Fruit fly (Drosophila melanogaster) whole organism, embryonic: ENCODE measurements around the gene msd1.
A peak's percentile ranks its signal among the peaks of the same experiment; 100 is the strongest.

Source experiments
- Abd-B ChIP-seq: fragments of 200-800 bp; sonication (Bioruptor generic); optimal IDR thresholded peaks from 2 replicates; lab custom pipeline; 2018; ENCODE audit warnings: missing biosample characterization, mild to moderate bottlenecking, missing genetic modification characterization, moderate library complexity
- BtbVII ChIP-seq: fragments of 200-800 bp; sonication (Bioruptor generic); optimal IDR thresholded peaks from 3 replicates; lab custom pipeline; 2017; ENCODE audit warnings: missing biosample characterization, mild to moderate bottlenecking, missing genetic modification characterization
- Bteb2 ChIP-seq: fragments of 200-800 bp; sonication (Bioruptor generic); optimal IDR thresholded peaks from 2 replicates; lab custom pipeline; 2016; ENCODE audit warnings: missing biosample characterization, missing genetic modification characterization
- CG11456 ChIP-seq: fragments of 200-800 bp; sonication (Bioruptor generic); IDR thresholded peaks from 3 replicates; pipeline ENCODE4 v1.3.6; 2022; ENCODE audit warnings: missing biosample characterization, missing genetic modification characterization
- CG1233 ChIP-seq: fragments of 200-800 bp; sonication (Bioruptor generic); optimal IDR thresholded peaks from 4 replicates; lab custom pipeline; 2018; ENCODE audit warnings: missing biosample characterization, mild to moderate bottlenecking, missing genetic modification characterization
- CG13123 ChIP-seq: fragments of 200-800 bp; sonication (Bioruptor generic); optimal IDR thresholded peaks from 2 replicates; lab custom pipeline; 2016; ENCODE audit warnings: missing biosample characterization, missing genetic modification characterization
- CG14441 ChIP-seq: fragments of 200-800 bp; sonication (Bioruptor generic); IDR thresholded peaks from 2 replicates; pipeline ENCODE4 v1.3.6; 2022; ENCODE audit warnings: missing biosample characterization, missing genetic modification characterization
- CG14965 ChIP-seq: fragments of 200-800 bp; sonication (Bioruptor generic); optimal IDR thresholded peaks from 2 replicates; lab custom pipeline; 2016; ENCODE audit warnings: missing biosample characterization, missing genetic modification characterization, borderline replicate concordance
- CG1529 ChIP-seq: fragments of 200-800 bp; sonication (Bioruptor generic); optimal IDR thresholded peaks from 3 replicates; lab custom pipeline; 2018; ENCODE audit warnings: missing biosample characterization, missing genetic modification characterization
- CG16813 ChIP-seq: fragments of 200-800 bp; sonication (Bioruptor generic); IDR thresholded peaks from 3 replicates; pipeline ENCODE4 v1.3.6; 2022; ENCODE audit warnings: missing biosample characterization, missing genetic modification characterization; ENCODE audit not compliant: partially characterized antibody
- CG18619 ChIP-seq: fragments of 200-800 bp; sonication (Bioruptor generic); optimal IDR thresholded peaks from 3 replicates; lab custom pipeline; 2017; ENCODE audit warnings: missing biosample characterization, mild to moderate bottlenecking, missing genetic modification characterization
- CG34422 ChIP-seq: fragments of 200-800 bp; sonication (Bioruptor generic); IDR thresholded peaks from 3 replicates; pipeline ENCODE4 v1.3.6; 2022; ENCODE audit warnings: missing biosample characterization, missing genetic modification characterization
- CG4360 ChIP-seq: fragments of 200-800 bp; sonication (Bioruptor generic); IDR thresholded peaks from 2 replicates; pipeline ENCODE4 v1.3.6; 2022; ENCODE audit warnings: missing biosample characterization, missing genetic modification characterization
- CG6654 ChIP-seq: fragments of 200-800 bp; sonication (Bioruptor generic); optimal IDR thresholded peaks from 2 replicates; lab custom pipeline; 2017; ENCODE audit warnings: missing biosample characterization, mild to moderate bottlenecking, missing genetic modification characterization
- CG6854 ChIP-seq: fragments of 200-800 bp; sonication (Bioruptor generic); optimal IDR thresholded peaks from 3 replicates; lab custom pipeline; 2017; ENCODE audit warnings: missing biosample characterization, mild to moderate bottlenecking, missing genetic modification characterization
- CG8478 ChIP-seq: fragments of >200 bp; optimal IDR thresholded peaks from 2 replicates; lab custom pipeline; 2018
- CG9727 ChIP-seq: fragments of 200-800 bp; sonication (Bioruptor generic); optimal IDR thresholded peaks from 3 replicates; lab custom pipeline; 2017; ENCODE audit warnings: missing biosample characterization, mild to moderate bottlenecking, missing genetic modification characterization
- CG9817 ChIP-seq: fragments of 200-800 bp; sonication (Bioruptor generic); optimal IDR thresholded peaks from 2 replicates; lab custom pipeline; 2018; ENCODE audit warnings: missing biosample characterization, mild to moderate bottlenecking, missing genetic modification characterization, moderate library complexity
- D19B ChIP-seq: fragments of 200-800 bp; sonication (Bioruptor generic); optimal IDR thresholded peaks from 2 replicates; lab custom pipeline; 2017; ENCODE audit warnings: missing biosample characterization, mild to moderate bottlenecking, missing genetic modification characterization
- Dfd ChIP-seq, 2 experiments: fragments of >200 bp; optimal IDR thresholded peaks; 2 replicates each; lab custom pipeline; 2017; ENCODE audit warnings: missing biosample characterization in 2 of 2, missing genetic modification characterization in 2 of 2
- Dref ChIP-seq: fragments of 200-800 bp; sonication (Bioruptor generic); IDR thresholded peaks from 2 replicates; pipeline ENCODE4 v1.3.6; 2022; ENCODE audit warnings: missing biosample characterization, missing genetic modification characterization
- Fer3 ChIP-seq: fragments of 200-800 bp; sonication (Bioruptor generic); optimal IDR thresholded peaks from 2 replicates; lab custom pipeline; 2018; ENCODE audit warnings: missing biosample characterization, mild to moderate bottlenecking, missing genetic modification characterization, moderate library complexity
- HLHmδ ChIP-seq: fragments of 200-800 bp; sonication (Bioruptor generic); optimal IDR thresholded peaks from 2 replicates; lab custom pipeline; 2018; ENCODE audit warnings: missing biosample characterization, mild to moderate bottlenecking, missing genetic modification characterization, moderate library complexity
- Hmx ChIP-seq: fragments of 200-800 bp; sonication (Bioruptor generic); optimal IDR thresholded peaks from 2 replicates; lab custom pipeline; 2016; ENCODE audit warnings: missing biosample characterization, missing genetic modification characterization
- Kr ChIP-seq: fragments of 200-800 bp; sonication (Bioruptor generic); optimal IDR thresholded peaks from 2 replicates; lab custom pipeline; 2017; ENCODE audit warnings: missing biosample characterization, mild to moderate bottlenecking, missing genetic modification characterization
- Med ChIP-seq: fragments of 200-800 bp; sonication (Bioruptor generic); peaks from one replicate; lab custom pipeline; 2016; ENCODE audit warnings: missing biosample characterization, missing genetic modification characterization, mild to moderate bottlenecking, inconsistent platforms, moderate library complexity
- Meics ChIP-seq: fragments of 200-800 bp; sonication (Bioruptor generic); optimal IDR thresholded peaks from 2 replicates; lab custom pipeline; 2017; ENCODE audit warnings: missing biosample characterization, mild to moderate bottlenecking, missing genetic modification characterization
- Sox102F ChIP-seq: fragments of 200-800 bp; sonication (Bioruptor generic); optimal IDR thresholded peaks from 2 replicates; lab custom pipeline; 2018; ENCODE audit warnings: missing biosample characterization, mild to moderate bottlenecking, missing genetic modification characterization, moderate library complexity
- Usf ChIP-seq: fragments of 200-800 bp; sonication (Bioruptor generic); optimal IDR thresholded peaks from 2 replicates; lab custom pipeline; 2017; ENCODE audit warnings: missing genotype, missing biosample characterization, missing genetic modification characterization
- ap ChIP-seq: fragments of 200-800 bp; sonication (Bioruptor generic); IDR thresholded peaks from 2 replicates; pipeline ENCODE4 v1.3.6; 2022; ENCODE audit warnings: missing biosample characterization, missing genetic modification characterization
- caup ChIP-seq: fragments of 200-800 bp; sonication (Bioruptor generic); optimal IDR thresholded peaks from 3 replicates; lab custom pipeline; 2017; ENCODE audit warnings: missing biosample characterization, mild to moderate bottlenecking, missing genetic modification characterization, moderate library complexity; ENCODE audit not compliant: severe bottlenecking
- cg ChIP-seq: fragments of 200-800 bp; sonication (Bioruptor generic); optimal IDR thresholded peaks from 3 replicates; lab custom pipeline; 2019; ENCODE audit warnings: missing biosample characterization, mild to moderate bottlenecking, missing genetic modification characterization, moderate library complexity
- chif ChIP-seq, 2 experiments: fragments of 200-800 bp; sonication (Bioruptor generic); optimal IDR thresholded peaks; 3 replicates each; lab custom pipeline; 2016; ENCODE audit warnings: missing biosample characterization in 2 of 2, missing genetic modification characterization in 2 of 2
- ci ChIP-seq: fragments of 200-800 bp; sonication (Bioruptor generic); IDR thresholded peaks from 3 replicates; pipeline ENCODE4 v1.3.6; 2022; ENCODE audit warnings: missing biosample characterization, missing genetic modification characterization
- dimm ChIP-seq: fragments of 200-800 bp; sonication (Bioruptor generic); IDR thresholded peaks from 2 replicates; pipeline ENCODE4 v1.3.6; 2022; ENCODE audit warnings: missing biosample characterization, missing genetic modification characterization
- dmrt11E ChIP-seq: fragments of 200-800 bp; sonication (Bioruptor generic); optimal IDR thresholded peaks from 3 replicates; lab custom pipeline; 2018; ENCODE audit warnings: missing biosample characterization, mild to moderate bottlenecking, missing genetic modification characterization, moderate library complexity
- ewg ChIP-seq: fragments of 200-800 bp; sonication (Bioruptor generic); optimal IDR thresholded peaks from 3 replicates; lab custom pipeline; 2017; ENCODE audit warnings: mild to moderate bottlenecking, missing biosample characterization, missing genetic modification reagents, missing genetic modification characterization
- fru ChIP-seq: fragments of >200 bp; optimal IDR thresholded peaks from 2 replicates; lab custom pipeline; 2017
- ftz-f1 ChIP-seq: fragments of 200-800 bp; sonication (Bioruptor generic); optimal IDR thresholded peaks from 2 replicates; lab custom pipeline; 2016; ENCODE audit warnings: missing biosample characterization, missing genetic modification characterization
- gro ChIP-seq: fragments of 200-800 bp; sonication (Bioruptor generic); optimal IDR thresholded peaks from 2 replicates; lab custom pipeline; 2016; ENCODE audit warnings: missing biosample characterization, missing genetic modification characterization
- lbe ChIP-seq: fragments of 200-800 bp; sonication (Bioruptor generic); optimal IDR thresholded peaks from 2 replicates; lab custom pipeline; 2016; ENCODE audit warnings: missing biosample characterization, mild to moderate bottlenecking, missing genetic modification characterization
- mam ChIP-seq: fragments of 200-800 bp; sonication (Bioruptor generic); optimal IDR thresholded peaks from 3 replicates; lab custom pipeline; 2016; ENCODE audit warnings: missing biosample characterization, missing genetic modification characterization
- mirr ChIP-seq: fragments of 200-800 bp; sonication (Bioruptor generic); optimal IDR thresholded peaks from 3 replicates; lab custom pipeline; 2018; ENCODE audit warnings: missing biosample characterization, mild to moderate bottlenecking, missing genetic modification characterization
- pnt ChIP-seq: fragments of 200-800 bp; sonication (Bioruptor generic); optimal IDR thresholded peaks from 3 replicates; lab custom pipeline; 2016; ENCODE audit warnings: missing biosample characterization, missing genetic modification characterization
- ranshi ChIP-seq: fragments of 200-800 bp; sonication (Bioruptor generic); IDR thresholded peaks from 2 replicates; pipeline ENCODE4 v1.3.6; 2022; ENCODE audit warnings: missing biosample characterization, missing genetic modification characterization
- salm ChIP-seq: fragments of 200-800 bp; sonication (Bioruptor generic); optimal IDR thresholded peaks from 2 replicates; lab custom pipeline; 2018; ENCODE audit warnings: missing biosample characterization, mild to moderate bottlenecking, missing genetic modification characterization
- scrt ChIP-seq: fragments of 200-800 bp; sonication (Bioruptor generic); optimal IDR thresholded peaks from 2 replicates; lab custom pipeline; 2018; ENCODE audit warnings: missing biosample characterization, mild to moderate bottlenecking, missing genetic modification characterization, moderate library complexity
- sisA ChIP-seq: fragments of 200-800 bp; sonication (Bioruptor generic); IDR thresholded peaks from 2 replicates; pipeline ENCODE4 v1.3.6; 2022; ENCODE audit warnings: missing biosample characterization, missing genetic modification characterization
- sob ChIP-seq: fragments of 200-800 bp; sonication (Bioruptor generic); IDR thresholded peaks from 2 replicates; pipeline ENCODE4 v1.3.6; 2022; ENCODE audit warnings: missing biosample characterization, missing genetic modification characterization
- stc ChIP-seq: fragments of 200-800 bp; sonication (Bioruptor generic); IDR thresholded peaks from 2 replicates; pipeline ENCODE4 v1.3.6; 2022; ENCODE audit warnings: missing biosample characterization, missing genetic modification characterization
- tll ChIP-seq, 2 experiments: fragments of 200-800 bp in 1 of 2; fragments of >200 bp in 1 of 2; sonication (Bioruptor generic) in 1 of 2; optimal IDR thresholded peaks; 2 replicates each; lab custom pipeline; 2017 to 2019; ENCODE audit warnings: missing biosample characterization in 2 of 2, missing genetic modification characterization in 2 of 2, mild to moderate bottlenecking in 1 of 2, moderate library complexity in 1 of 2

Gene msd1

DNA sequence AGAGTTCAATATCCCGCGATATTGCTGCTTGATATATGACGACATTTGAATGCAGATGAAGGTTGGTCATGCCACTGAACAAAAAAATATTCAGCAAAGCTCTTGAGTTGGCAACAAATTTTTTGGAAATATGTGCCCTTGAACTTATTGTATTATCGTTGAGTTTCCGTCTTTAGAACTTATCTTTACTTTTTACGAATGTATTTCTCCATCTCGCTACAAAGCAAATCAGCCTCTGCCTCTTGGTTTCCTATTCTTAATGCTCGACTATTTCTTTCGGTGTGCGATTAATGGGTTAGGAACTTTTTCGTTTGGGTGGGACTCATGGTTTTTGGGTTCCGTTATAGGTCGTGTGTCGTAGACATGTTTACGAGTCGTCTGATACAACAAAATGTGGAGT, 8.4 kb upstream of the msd1 start (continued):
- TF ChIP-seq CG14965 (GFP tag; lab: Kevin White, UChicago) (no peak), CG13123 (GFP tag; lab: Kevin White, UChicago) (no peak), Bteb2 (GFP tag; lab: Kevin White, UChicago) (peak; percentile 24), Sox102F (GFP tag; lab: Kevin White, UChicago) (no peak), CG8478 (lab: Kevin White, UChicago) (no peak), CG16813 (GFP tag; lab: Robert Waterston, UW) (no peak), ap (GFP tag; lab: Robert Waterston, UW) (0 out of 2 replicates have a peak, but pooled peaks have one; percentile 43), dmrt11E (peak; percentile 88), Med (GFP tag; lab: Kevin White, UChicago) (peak; percentile 81), ranshi (peak; percentile 59; the same call in 1 of the 2 replicates), CG9817 (tag; lab: Kevin White, UChicago) (peak; percentile 18), gro (GFP tag; lab: Kevin White, UChicago) (no peak), ewg (GFP tag; lab: Kevin White, UChicago) (peak; percentile 56), salm (tag; lab: Kevin White, UChicago) (peak; percentile 19), Dref (GFP tag; lab: Robert Waterston, UW) (no peak), Fer3 (tag; lab: Kevin White, UChicago) (peak; percentile 40), cg (no peak), sob (GFP tag; lab: Robert Waterston, UW) (0 out of 2 replicates have a peak, but pooled peaks have one; percentile 14), CG6654 (GFP tag; lab: Kevin White, UChicago) (peak; percentile 37), CG14441 (GFP tag; lab: Robert Waterston, UW) (peak; percentile 40; the same call in 1 of the 2 replicates), fru (no peak), lbe (GFP tag; lab: Kevin White, UChicago) (no peak), CG1233 (GFP tag; lab: Kevin White, UChicago) (peak; percentile 13), CG4360 (GFP tag; lab: Robert Waterston, UW) (0 out of 2 replicates have a peak, but pooled peaks have one; percentile 4), ftz-f1 (GFP tag; lab: Kevin White, UChicago) (no peak), CG1529 (GFP tag; lab: Kevin White, UChicago) (peak; percentile 74), chif (GFP tag; optimal IDR thresholded peaks at IDR 0.05; lab: Kevin White, UChicago) (peak; percentile 79 to 87), Abd-B (GFP tag; lab: Kevin White, UChicago) (peak; percentile 76), mam (GFP tag; lab: Kevin White, UChicago) (peak; percentile 28), ci (GFP tag; lab: Robert Waterston, UW) (peak; percentile 70), stc (peak; percentile 51; the same call in 1 of the 2 replicates), BtbVII (GFP tag; lab: Kevin White, UChicago) (peak; percentile 44), Meics (GFP tag; lab: Kevin White, UChicago) (peak; percentile 32), Usf (GFP tag; lab: Kevin White, UChicago) (peak; percentile 45), sisA (peak; percentile 74), CG34422 (GFP tag; lab: Robert Waterston, UW) (peak; percentile 23; the same call in 1 of the 3 replicates), Hmx (GFP tag; lab: Kevin White, UChicago) (no peak), CG6854 (GFP tag; lab: Kevin White, UChicago) (no peak), HLHmδ (GFP tag; lab: Kevin White, UChicago) (no peak), CG18619 (GFP tag; lab: Kevin White, UChicago) (peak; percentile 5), tll (GFP tag; optimal IDR thresholded peaks at IDR 0.05; lab: Kevin White, UChicago) (no peak), pnt (peak; percentile 64), CG11456 (0 out of 3 replicates have a peak, but pooled peaks have one; percentile 50), Kr (GFP tag; lab: Kevin White, UChicago) (no peak), dimm (GFP tag; lab: Robert Waterston, UW) (no peak), CG9727 (GFP tag; lab: Kevin White, UChicago) (peak; percentile 34), scrt (GFP tag; lab: Kevin White, UChicago) (peak; percentile 21), D19B (GFP tag; lab: Kevin White, UChicago) (no peak), Dfd (GFP tag; optimal IDR thresholded peaks at IDR 0.05; lab: Kevin White, UChicago) (no peak), caup (GFP tag; lab: Kevin White, UChicago) (peak; percentile 24), mirr (GFP tag; lab: Kevin White, UChicago) (no peak)
